Worm (Caenorhabditis elegans) whole organism, midembryonic: ENCODE results near the gene Y116F11B.6.

Source experiments
- cog-1 ChIP-seq: sonication (generic microtip); optimal IDR thresholded peaks from 2 replicates; lab custom pipeline; 2016; ENCODE audit warnings: missing genetic modification characterization, missing compliant biosample characterization
- flt-1 ChIP-seq: fragments of 200-800 bp; sonication (Bioruptor generic); IDR thresholded peaks from 2 replicates; pipeline ENCODE4 v1.3.6; 2022; ENCODE audit warnings: missing genetic modification characterization, missing compliant biosample characterization
- klf-2 ChIP-seq: fragments of 200-800 bp; sonication (Bioruptor generic); conservative IDR thresholded peaks from 2 replicates; pipeline ENCODE4 v1.3.6; 2022; ENCODE audit warnings: missing genetic modification reagents, missing genetic modification characterization, missing compliant biosample characterization
- med-1 ChIP-seq: sonication (generic microtip); optimal IDR thresholded peaks from 2 replicates; lab custom pipeline; 2017; ENCODE audit warnings: missing genetic modification characterization, mild to moderate bottlenecking, missing compliant biosample characterization, antibody characterized with exemption, missing genetic modification reagents; ENCODE audit not compliant: insufficient read depth
- ref-1 ChIP-seq: fragments of 200-800 bp; sonication (Bioruptor generic); conservative IDR thresholded peaks from 2 replicates; pipeline ENCODE4 v1.3.6; 2022; ENCODE audit warnings: missing genetic modification reagents, missing genetic modification characterization, missing compliant biosample characterization
- ztf-29 ChIP-seq: fragments of 200-800 bp; sonication (Bioruptor generic); IDR thresholded peaks from 2 replicates; pipeline ENCODE4 v1.3.6; 2022; ENCODE audit warnings: missing genetic modification reagents, missing genetic modification characterization, missing compliant biosample characterization

DNA sequence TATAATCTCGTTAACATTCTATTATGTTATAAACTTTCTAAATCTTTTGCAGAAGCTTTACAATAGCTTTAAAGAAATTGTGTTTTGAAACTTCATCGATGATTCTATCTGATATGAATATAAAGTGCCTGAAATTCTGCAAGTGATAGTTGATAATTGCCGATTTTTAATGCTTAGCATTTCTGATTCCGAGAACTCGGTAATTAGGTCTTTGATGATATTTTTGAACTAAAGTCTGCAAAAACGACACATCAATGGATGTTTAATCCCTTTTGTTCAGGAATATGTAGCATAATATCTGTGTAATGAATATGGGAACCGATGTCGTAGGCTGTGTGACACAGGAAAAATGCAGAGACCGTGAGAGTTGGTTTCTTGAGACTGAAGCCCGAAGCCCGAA is 43.0 kb downstream of the Y116F11B.6 start:
- TF ChIP-seq klf-2 (no peak), ztf-29 (GFP tag; lab: Robert Waterston, UW) (no peak), med-1 (GFP tag; lab: Kevin White, UChicago) (no peak), ref-1 (no peak), cog-1 (no peak), flt-1 (no peak)
